Fruit fly (Drosophila melanogaster): Measurements from ENCODE around the gene CG14605.

- TF ChIP-seq CG8478 (optimal IDR thresholded peaks at IDR 0.05) (no peak), CTCF (optimal IDR thresholded peaks at IDR 0.05) (no peak)
Measured at dm6 chr3R:7219605-7220004, at the start of gene CG14605.

All from S2 (cell line).